Fruit fly (Drosophila melanogaster) S2 (cell line): ENCODE results near the gene Uxt.

Experiments used
- CG8478 ChIP-seq: fragments of >200 bp; optimal IDR thresholded peaks from 2 replicates; lab custom pipeline; 2018
- CTCF ChIP-seq, 2 experiments: fragments of >200 bp; optimal IDR thresholded peaks; 2 replicates each; lab custom pipeline; 2018

DNA sequence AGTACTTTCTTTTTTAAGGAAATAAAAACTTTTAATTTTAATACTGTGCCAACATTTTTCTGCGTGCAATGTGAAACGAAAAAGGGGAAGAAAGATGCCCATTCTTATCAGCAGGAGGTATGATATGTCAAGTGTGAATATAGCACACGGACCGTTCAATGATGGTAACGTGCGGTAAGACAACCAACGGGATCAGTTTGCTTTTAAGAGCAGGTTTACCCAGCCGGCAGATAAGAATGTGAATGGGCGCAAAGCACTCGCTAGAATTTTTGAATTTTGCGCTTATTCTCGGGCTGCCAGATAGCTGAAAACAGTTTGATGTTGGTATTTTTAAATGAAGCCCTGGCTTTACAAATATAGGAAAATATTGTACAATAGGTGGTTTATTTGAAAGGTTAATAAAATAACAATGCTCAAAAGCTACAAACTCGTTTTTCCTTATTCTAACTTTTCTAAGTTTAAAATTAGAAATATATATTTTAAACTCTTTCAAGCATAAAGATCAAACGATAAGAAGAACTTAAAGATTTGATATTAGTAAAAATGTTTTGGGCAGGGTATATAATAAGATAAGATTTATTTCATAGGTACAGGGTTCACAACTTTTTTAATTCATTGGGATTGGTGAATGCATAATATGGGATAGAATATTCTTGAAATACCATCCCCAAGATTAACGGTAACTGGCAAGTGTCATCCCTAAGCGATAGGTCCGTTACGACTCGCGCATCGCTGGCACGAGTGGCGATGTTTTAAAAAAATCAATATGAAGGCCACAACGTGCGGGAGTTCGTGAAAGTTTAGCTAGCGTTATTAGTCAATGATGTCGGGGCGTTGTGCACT is 8.0 kb upstream of the Uxt start, which contains the start of gene dao:
- no peak for TF ChIP-seq CTCF (optimal IDR thresholded peaks at IDR 0.05; lab: Kevin White, UChicago)
- TF ChIP-seq CG8478, result no peak
